Worm (Caenorhabditis elegans) whole organism, L1 larva: ENCODE data around the gene set-8.
"Not testable (repeated sequence)": the region's sequence is repeated elsewhere in the genome, so short reads cannot be mapped to it uniquely, and the experiment has no call there.

Source experiments
- ceh-82 ChIP-seq, 3 experiments: fragments of 150-350 bp in 1 of 3; sonication (generic microtip) in 2 of 3; optimal IDR thresholded peaks; 2 replicates each; lab custom pipeline; 2014 to 2017; ENCODE audit warnings: missing biosample characterization in 3 of 3, missing genetic modification characterization in 3 of 3
- mdl-1 ChIP-seq, 2 experiments: fragments of 150-350 bp; optimal IDR thresholded peaks; 2 replicates each; lab custom pipeline; 2014 to 2017; ENCODE audit warnings: missing biosample characterization in 2 of 2, missing genetic modification characterization in 2 of 2, inconsistent platforms in 1 of 2
- mep-1 ChIP-seq: fragments of 150-350 bp; optimal IDR thresholded peaks from 2 replicates; lab custom pipeline; 2014; ENCODE audit warnings: missing biosample characterization, missing genetic modification characterization
- nhr-237 ChIP-seq: fragments of 150-350 bp; optimal IDR thresholded peaks from 2 replicates; lab custom pipeline; 2014; ENCODE audit warnings: missing biosample characterization, missing genetic modification characterization
- nhr-77 ChIP-seq: fragments of 150-350 bp; optimal IDR thresholded peaks from 2 replicates; lab custom pipeline; 2014; ENCODE audit warnings: missing biosample characterization, missing genetic modification characterization
- nhr-84 ChIP-seq: sonication (generic microtip); optimal IDR thresholded peaks from 2 replicates; lab custom pipeline; 2017; ENCODE audit warnings: missing biosample characterization, missing genetic modification characterization
- ztf-4 ChIP-seq: fragments of 150-350 bp; optimal IDR thresholded peaks from 2 replicates; lab custom pipeline; 2014; ENCODE audit warnings: missing biosample characterization, missing genetic modification characterization

ce11 chrX:13448665-13449099 is 2.2 kb downstream of the set-8 start:
- TF ChIP-seq mep-1, result peak; percentile 57
- not testable (repeated sequence) for TF ChIP-seq ztf-4, nhr-84, nhr-237 (tag; lab: Kevin White, UChicago)
- TF ChIP-seq mdl-1 (tag; optimal IDR thresholded peaks at IDR 0.05; lab: Kevin White, UChicago), result peak in 1 of 2 experiments; percentile 56
- TF ChIP-seq nhr-77, result peak; percentile 34
- TF ChIP-seq ceh-82 (tag; optimal IDR thresholded peaks at IDR 0.05; lab: Kevin White, UChicago), result peak; percentile 43 to 44 (median 44)
